Fruit fly (Drosophila melanogaster) whole organism, embryonic: ENCODE results near the gene CG4278.

ENCODE experiments used
- CG10274 ChIP-seq: fragments of 200-800 bp; sonication (Bioruptor generic); optimal IDR thresholded peaks from 3 replicates; lab custom pipeline; 2017; ENCODE audit warnings: missing biosample characterization, mild to moderate bottlenecking, missing genetic modification characterization
- CG10366 ChIP-seq: fragments of 200-800 bp; sonication (Bioruptor generic); IDR thresholded peaks from 2 replicates; pipeline ENCODE4 v1.3.6; 2022; ENCODE audit warnings: missing biosample characterization, missing genetic modification characterization
- CG10543 ChIP-seq: fragments of 200-800 bp; sonication (Bioruptor generic); optimal IDR thresholded peaks from 3 replicates; lab custom pipeline; 2017; ENCODE audit warnings: missing biosample characterization, mild to moderate bottlenecking, missing genetic modification characterization, moderate library complexity
- CG10979 ChIP-seq: fragments of 200-800 bp; sonication (Bioruptor generic); optimal IDR thresholded peaks from 2 replicates; lab custom pipeline; 2018; ENCODE audit warnings: missing biosample characterization, mild to moderate bottlenecking, missing genetic modification characterization, moderate library complexity
- CG11560 ChIP-seq: fragments of 200-800 bp; sonication (Bioruptor generic); IDR thresholded peaks from 3 replicates; pipeline ENCODE4 v1.3.6; 2022; ENCODE audit warnings: missing biosample characterization, missing genetic modification characterization
- CG11696 ChIP-seq: fragments of 200-800 bp; sonication (Bioruptor generic); IDR thresholded peaks from 2 replicates; pipeline ENCODE4 v1.3.6; 2022; ENCODE audit warnings: missing biosample characterization, missing genetic modification characterization
- CG12391 ChIP-seq: fragments of 200-800 bp; sonication (Bioruptor generic); optimal IDR thresholded peaks from 3 replicates; lab custom pipeline; 2018; ENCODE audit warnings: missing biosample characterization, mild to moderate bottlenecking, missing genetic modification characterization, moderate library complexity
- CG15601 ChIP-seq: fragments of 200-800 bp; sonication (Bioruptor generic); optimal IDR thresholded peaks from 3 replicates; lab custom pipeline; 2019; ENCODE audit warnings: missing biosample characterization, mild to moderate bottlenecking, missing genetic modification characterization, moderate library complexity
- CG17361 ChIP-seq: fragments of 200-800 bp; sonication (Bioruptor generic); IDR thresholded peaks from 3 replicates; pipeline ENCODE4 v1.3.6; 2022; ENCODE audit warnings: missing biosample characterization, missing genetic modification characterization
- CG17802 ChIP-seq: fragments of 200-800 bp; sonication (Bioruptor generic); optimal IDR thresholded peaks from 2 replicates; lab custom pipeline; 2018; ENCODE audit warnings: missing biosample characterization, mild to moderate bottlenecking, missing genetic modification characterization, moderate library complexity
- CG18476 ChIP-seq: fragments of 200-800 bp; sonication (Bioruptor generic); optimal IDR thresholded peaks from 2 replicates; lab custom pipeline; 2016; ENCODE audit warnings: missing biosample characterization, mild to moderate bottlenecking, missing genetic modification characterization
- CG30403 ChIP-seq: fragments of 200-800 bp; sonication (Bioruptor generic); optimal IDR thresholded peaks from 3 replicates; lab custom pipeline; 2016; ENCODE audit warnings: missing biosample characterization, missing genetic modification characterization
- CG33557 ChIP-seq: fragments of 200-800 bp; sonication (Bioruptor generic); optimal IDR thresholded peaks from 2 replicates; lab custom pipeline; 2019; ENCODE audit warnings: missing biosample characterization, mild to moderate bottlenecking, missing genetic modification characterization, moderate library complexity
- CG3407 ChIP-seq: fragments of 200-800 bp; sonication (Bioruptor generic); optimal IDR thresholded peaks from 2 replicates; lab custom pipeline; 2018; ENCODE audit warnings: missing biosample characterization, mild to moderate bottlenecking, missing genetic modification characterization
- CG34422 ChIP-seq: fragments of 200-800 bp; sonication (Bioruptor generic); IDR thresholded peaks from 3 replicates; pipeline ENCODE4 v1.3.6; 2022; ENCODE audit warnings: missing biosample characterization, missing genetic modification characterization
- CG4730 ChIP-seq: fragments of 200-800 bp; sonication (Bioruptor generic); IDR thresholded peaks from 2 replicates; pipeline ENCODE4 v1.3.6; 2022; ENCODE audit warnings: missing biosample characterization, missing genetic modification characterization
- CG4854 ChIP-seq: fragments of 200-800 bp; sonication (Bioruptor generic); optimal IDR thresholded peaks from 2 replicates; lab custom pipeline; 2016; ENCODE audit warnings: missing biosample characterization, missing genetic modification characterization, inconsistent platforms
- CG5953 ChIP-seq: fragments of 200-800 bp; sonication (Bioruptor generic); IDR thresholded peaks from 2 replicates; pipeline ENCODE4 v1.3.6; 2022; ENCODE audit warnings: missing biosample characterization, missing genetic modification characterization
- CG6689 ChIP-seq: fragments of 200-800 bp; sonication (Bioruptor generic); IDR thresholded peaks from 2 replicates; pipeline ENCODE4 v1.3.6; 2022; ENCODE audit warnings: missing biosample characterization, missing genetic modification characterization
- CG7556 ChIP-seq: fragments of 200-800 bp; sonication (Bioruptor generic); optimal IDR thresholded peaks from 2 replicates; lab custom pipeline; 2017; ENCODE audit warnings: missing biosample characterization, mild to moderate bottlenecking, missing genetic modification characterization
- CG8290 ChIP-seq, 3 experiments: fragments of 200-800 bp; sonication (Bioruptor generic); optimal IDR thresholded peaks; 2 replicates each; lab custom pipeline; 2016 to 2019; ENCODE audit warnings: missing biosample characterization in 3 of 3, missing genetic modification characterization in 3 of 3, mild to moderate bottlenecking in 2 of 3, moderate library complexity in 1 of 3
- CG9215 ChIP-seq: fragments of 200-800 bp; sonication (Bioruptor generic); IDR thresholded peaks from 2 replicates; pipeline ENCODE4 v1.3.6; 2022; ENCODE audit warnings: missing biosample characterization, missing genetic modification characterization
- D19B ChIP-seq: fragments of 200-800 bp; sonication (Bioruptor generic); optimal IDR thresholded peaks from 2 replicates; lab custom pipeline; 2017; ENCODE audit warnings: missing biosample characterization, mild to moderate bottlenecking, missing genetic modification characterization
- H2.0 ChIP-seq: fragments of 200-800 bp; sonication (Bioruptor generic); IDR thresholded peaks from 2 replicates; pipeline ENCODE4 v1.3.6; 2022; ENCODE audit warnings: missing biosample characterization, missing genetic modification characterization
- Mes4 ChIP-seq: fragments of 200-800 bp; sonication (Bioruptor generic); optimal IDR thresholded peaks from 2 replicates; lab custom pipeline; 2016; ENCODE audit warnings: missing biosample characterization, missing genetic modification characterization
- NK7.1 ChIP-seq: fragments of 200-800 bp; sonication (Bioruptor generic); optimal IDR thresholded peaks from 3 replicates; lab custom pipeline; 2016; ENCODE audit warnings: missing biosample characterization, missing genetic modification characterization
- Optix ChIP-seq: fragments of 200-800 bp; sonication (Bioruptor generic); IDR thresholded peaks from 3 replicates; pipeline ENCODE4 v1.3.6; 2022; ENCODE audit warnings: missing biosample characterization, missing genetic modification characterization
- Sry-δ ChIP-seq: fragments of 200-800 bp; sonication (Bioruptor generic); optimal IDR thresholded peaks from 2 replicates; lab custom pipeline; 2016; ENCODE audit warnings: missing biosample characterization, missing genetic modification characterization
- Ssrp ChIP-seq: fragments of 200-800 bp; sonication (Bioruptor generic); optimal IDR thresholded peaks from 2 replicates; lab custom pipeline; 2018; ENCODE audit warnings: missing biosample characterization, mild to moderate bottlenecking, missing genetic modification characterization, moderate library complexity
- Xrp1 ChIP-seq: fragments of 200-800 bp; sonication (Bioruptor generic); IDR thresholded peaks from 2 replicates; pipeline ENCODE4 v1.3.6; 2022; ENCODE audit warnings: missing biosample characterization, missing genetic modification characterization
- bigmax ChIP-seq: fragments of 200-800 bp; sonication (Bioruptor generic); optimal IDR thresholded peaks from 2 replicates; lab custom pipeline; 2018; ENCODE audit warnings: missing biosample characterization, mild to moderate bottlenecking, missing genetic modification characterization
- bsh ChIP-seq, 2 experiments: fragments of 200-800 bp; sonication (Bioruptor generic); optimal IDR thresholded peaks; 2 replicates each; lab custom pipeline; 2017 to 2018; ENCODE audit warnings: mild to moderate bottlenecking in 2 of 2, missing biosample characterization in 2 of 2, missing genetic modification characterization in 2 of 2, moderate library complexity in 1 of 2
- chm ChIP-seq: fragments of 200-800 bp; sonication (Bioruptor generic); IDR thresholded peaks from 2 replicates; pipeline ENCODE4 v1.3.6; 2022; ENCODE audit warnings: missing biosample characterization, missing genetic modification characterization
- chn ChIP-seq: fragments of 200-800 bp; sonication (Bioruptor generic); optimal IDR thresholded peaks from 2 replicates; lab custom pipeline; 2016; ENCODE audit warnings: missing biosample characterization, missing genetic modification characterization
- ci ChIP-seq: fragments of 200-800 bp; sonication (Bioruptor generic); IDR thresholded peaks from 3 replicates; pipeline ENCODE4 v1.3.6; 2022; ENCODE audit warnings: missing biosample characterization, missing genetic modification characterization
- crp ChIP-seq, 2 experiments: fragments of 200-800 bp; sonication (Bioruptor generic); optimal IDR thresholded peaks; 2 replicates in 1 of 2; 3 replicates in 1 of 2; lab custom pipeline; 2017; ENCODE audit warnings: missing biosample characterization in 2 of 2, missing genetic modification characterization in 2 of 2, mild to moderate bottlenecking in 1 of 2, moderate library complexity in 1 of 2
- dpn ChIP-seq, 2 experiments: fragments of 200-800 bp; sonication (Bioruptor generic); optimal IDR thresholded peaks; 3 replicates each; lab custom pipeline; 2016; ENCODE audit warnings: missing biosample characterization in 2 of 2, missing genetic modification characterization in 2 of 2
- fd102C ChIP-seq: fragments of 200-800 bp; sonication (Bioruptor generic); optimal IDR thresholded peaks from 2 replicates; lab custom pipeline; 2018; ENCODE audit warnings: missing biosample characterization, mild to moderate bottlenecking, missing genetic modification characterization, moderate library complexity
- fu2 ChIP-seq: fragments of 200-800 bp; sonication (Bioruptor generic); optimal IDR thresholded peaks from 2 replicates; lab custom pipeline; 2016; ENCODE audit warnings: missing biosample characterization, missing genetic modification characterization
- gem ChIP-seq: fragments of 200-800 bp; sonication (Bioruptor generic); optimal IDR thresholded peaks from 2 replicates; lab custom pipeline; 2019; ENCODE audit warnings: missing biosample characterization, mild to moderate bottlenecking, missing genetic modification characterization, moderate library complexity
- grau ChIP-seq: fragments of 200-800 bp; optimal IDR thresholded peaks from 3 replicates; lab custom pipeline; 2019; ENCODE audit warnings: missing biosample characterization, mild to moderate bottlenecking, missing genetic modification characterization, moderate library complexity
- insv ChIP-seq, 2 experiments: fragments of 200-800 bp; sonication (Bioruptor generic); optimal IDR thresholded peaks; 3 replicates each; lab custom pipeline; 2016 to 2018; ENCODE audit warnings: missing biosample characterization in 2 of 2, missing genetic modification characterization in 2 of 2
- mam ChIP-seq: fragments of 200-800 bp; sonication (Bioruptor generic); optimal IDR thresholded peaks from 3 replicates; lab custom pipeline; 2016; ENCODE audit warnings: missing biosample characterization, missing genetic modification characterization
- onecut ChIP-seq: fragments of 200-800 bp; sonication (Bioruptor generic); IDR thresholded peaks from 2 replicates; pipeline ENCODE4 v1.3.6; 2022; ENCODE audit warnings: missing biosample characterization, missing genetic modification characterization
- pan ChIP-seq, 4 experiments: fragments of >200 bp in 3 of 4; fragments of 200-800 bp in 1 of 4; sonication (Bioruptor generic) in 1 of 4; optimal IDR thresholded peaks in 3 of 4; IDR thresholded peaks in 1 of 4; 2 replicates each; pipeline versions ENCODE4 v1.3.6 to Lab custom; 2017 to 2022; ENCODE audit warnings: missing biosample characterization in 2 of 4, missing genetic modification characterization in 2 of 4, mixed read lengths in 1 of 4
- ranshi ChIP-seq: fragments of 200-800 bp; sonication (Bioruptor generic); IDR thresholded peaks from 2 replicates; pipeline ENCODE4 v1.3.6; 2022; ENCODE audit warnings: missing biosample characterization, missing genetic modification characterization
- row ChIP-seq: fragments of 200-800 bp; sonication (Bioruptor generic); IDR thresholded peaks from 3 replicates; pipeline ENCODE4 v1.3.6; 2022; ENCODE audit warnings: missing biosample characterization, missing genetic modification characterization
- shn ChIP-seq: fragments of 200-800 bp; sonication (Bioruptor generic); optimal IDR thresholded peaks from 3 replicates; lab custom pipeline; 2016; ENCODE audit warnings: missing biosample characterization, missing genetic modification characterization
- sr ChIP-seq: fragments of 200-800 bp; sonication (Bioruptor generic); IDR thresholded peaks from 3 replicates; pipeline ENCODE4 v1.3.6; 2022; ENCODE audit warnings: missing biosample characterization, missing genetic modification characterization
- tap ChIP-seq: fragments of 200-800 bp; optimal IDR thresholded peaks from 3 replicates; lab custom pipeline; 2019; ENCODE audit warnings: missing biosample characterization, mild to moderate bottlenecking, missing genetic modification characterization, moderate library complexity
- twi ChIP-seq: fragments of 200-800 bp; optimal IDR thresholded peaks from 2 replicates; lab custom pipeline; 2019; ENCODE audit warnings: missing biosample characterization, mild to moderate bottlenecking, missing genetic modification characterization, moderate library complexity

CG4278 gene

DNA sequence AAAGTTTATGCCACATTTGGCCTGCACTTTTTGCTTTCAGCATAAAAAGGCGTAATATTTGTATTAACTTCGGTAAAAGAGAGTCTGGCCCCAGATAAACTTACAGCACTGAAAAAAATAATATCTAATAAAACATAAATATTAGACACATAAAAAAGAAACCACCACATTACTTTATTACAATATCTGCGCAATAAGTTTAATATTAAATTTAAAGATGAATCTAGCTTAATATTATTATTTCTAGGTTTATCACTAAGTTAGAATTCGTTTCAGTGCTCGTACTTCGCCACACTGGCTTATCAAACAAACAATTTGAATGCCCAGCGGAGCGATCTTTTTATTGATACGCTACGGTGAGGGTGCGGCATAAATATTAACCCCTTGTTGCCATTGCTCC lies 31.0 kb downstream of the CG4278 start (continued):
- TF ChIP-seq CG11560 (tag; lab: Robert Waterston, UW): no peak
- TF ChIP-seq mam (GFP tag; lab: Kevin White, UChicago): no peak
- TF ChIP-seq CG6689: 0 out of 2 replicates have a peak, but pooled peaks have one; percentile 38
- TF ChIP-seq tap (tag; lab: Kevin White, UChicago): peak; percentile 9
- TF ChIP-seq shn (GFP tag; lab: Kevin White, UChicago): no peak
- no peak for TF ChIP-seq NK7.1
- no peak for TF ChIP-seq H2.0 (GFP tag; lab: Robert Waterston, UW)
- no peak for TF ChIP-seq insv (GFP tag; optimal IDR thresholded peaks at IDR 0.05; lab: Kevin White, UChicago)
- TF ChIP-seq sr (GFP tag; lab: Robert Waterston, UW): no peak
- no peak for TF ChIP-seq Optix
- TF ChIP-seq CG10543 (GFP tag; lab: Kevin White, UChicago): no peak
- no peak for TF ChIP-seq CG10366
- peak; percentile 63 for TF ChIP-seq gem
- TF ChIP-seq chm (GFP tag; lab: Robert Waterston, UW): no peak
- TF ChIP-seq pan (optimal IDR thresholded peaks at IDR 0.05; lab: Kevin White, UChicago): no peak
- peak in 1 of 2 experiments; percentile 31 for TF ChIP-seq pan (GFP tag; optimal IDR thresholded peaks at IDR 0.05 in 1 of 2, IDR thresholded peaks at IDR 0.05 in 1 of 2)
- TF ChIP-seq dpn (GFP tag; optimal IDR thresholded peaks at IDR 0.05; lab: Kevin White, UChicago): no peak
- TF ChIP-seq CG15601: peak; percentile 27
- no peak for TF ChIP-seq D19B
- TF ChIP-seq fu2 (GFP tag; lab: Kevin White, UChicago): no peak
- no peak for TF ChIP-seq CG8290 (GFP tag; optimal IDR thresholded peaks at IDR 0.05; lab: Kevin White, UChicago)
- TF ChIP-seq CG8290 (tag; optimal IDR thresholded peaks at IDR 0.05; lab: Kevin White, UChicago): no peak
- TF ChIP-seq CG7556 (GFP tag; lab: Kevin White, UChicago): peak; percentile 18
- TF ChIP-seq CG17361 (GFP tag; lab: Robert Waterston, UW): no peak
- no peak for TF ChIP-seq onecut
- no peak for TF ChIP-seq crp (GFP tag; optimal IDR thresholded peaks at IDR 0.05; lab: Kevin White, UChicago)
- TF ChIP-seq Ssrp (tag; lab: Kevin White, UChicago): peak; percentile 1
- no peak for TF ChIP-seq CG34422 (GFP tag; lab: Robert Waterston, UW)
- no peak for TF ChIP-seq CG5953 (GFP tag; lab: Robert Waterston, UW)
- no peak; the same call in 1 of the 3 replicates for TF ChIP-seq row
- TF ChIP-seq CG4730 (GFP tag; lab: Robert Waterston, UW): no peak
- TF ChIP-seq ci (GFP tag; lab: Robert Waterston, UW): peak; percentile 33; the same call in 1 of the 3 replicates
- TF ChIP-seq CG10979 (tag; lab: Kevin White, UChicago): peak; percentile 42
- TF ChIP-seq CG18476 (GFP tag; lab: Kevin White, UChicago): no peak
- peak; percentile 59 for TF ChIP-seq CG12391 (tag; lab: Kevin White, UChicago)
- no peak for TF ChIP-seq Mes4 (GFP tag; lab: Kevin White, UChicago)
- no peak for TF ChIP-seq CG11696
- no peak for TF ChIP-seq CG3407
- peak; percentile 3 for TF ChIP-seq CG30403 (GFP tag; lab: Kevin White, UChicago)
- TF ChIP-seq CG17802 (tag; lab: Kevin White, UChicago): no peak
- TF ChIP-seq bigmax (GFP tag; lab: Kevin White, UChicago): no peak
- TF ChIP-seq CG4854: no peak
- TF ChIP-seq CG10274: no peak
- no peak for TF ChIP-seq chn
- no peak for TF ChIP-seq CG9215 (GFP tag; lab: Robert Waterston, UW)
- no peak for TF ChIP-seq CG33557 (GFP tag; lab: Kevin White, UChicago)
- TF ChIP-seq twi (tag; lab: Kevin White, UChicago): peak; percentile 13
- TF ChIP-seq Sry-δ: no peak
- TF ChIP-seq fd102C (GFP tag; lab: Kevin White, UChicago): no peak
- peak; percentile 54; the same call in 1 of the 2 replicates for TF ChIP-seq Xrp1
- no peak for TF ChIP-seq ranshi (GFP tag; lab: Robert Waterston, UW)
- peak in 1 of 2 experiments; percentile 63 for TF ChIP-seq bsh (GFP tag; optimal IDR thresholded peaks at IDR 0.05; lab: Kevin White, UChicago)
- TF ChIP-seq grau: peak; percentile 36
